Worm (Caenorhabditis elegans): ENCODE measurements around the gene F43C11.8.

Gene F43C11.8

ce11 chrII:2322857-2323518, 9.3 kb upstream of the F43C11.8 start, which contains the start of the genes ZK1240.6 and ZK1240.2:
ZK1240.6 (minus strand) TSS chrII:2322907.
ZK1240.2 (plus strand) TSS chrII:2323376.
- no peak for TF ChIP-seq ztf-11 (tag; optimal IDR thresholded peaks at IDR 0.05)
- TF ChIP-seq sem-2 (GFP tag; optimal IDR thresholded peaks at IDR 0.05): no peak
- TF ChIP-seq ham-2 (GFP tag; optimal IDR thresholded peaks at IDR 0.05): no peak
- no peak for TF ChIP-seq sptf-1 (tag; optimal IDR thresholded peaks at IDR 0.05)
- TF ChIP-seq drap-1 (GFP tag; optimal IDR thresholded peaks at IDR 0.05): no peak
- TF ChIP-seq nhr-28 (tag; optimal IDR thresholded peaks at IDR 0.05): no peak
- TF ChIP-seq lin-13 (tag; optimal IDR thresholded peaks at IDR 0.05): no peak
- TF ChIP-seq nhr-2 (tag; optimal IDR thresholded peaks at IDR 0.05): no peak
- TF ChIP-seq mep-1 (tag; optimal IDR thresholded peaks at IDR 0.05): no peak
- no peak for TF ChIP-seq hlh-1 (tag; optimal IDR thresholded peaks at IDR 0.05)
- TF ChIP-seq bed-3 (GFP tag; optimal IDR thresholded peaks at IDR 0.05): no peak
- TF ChIP-seq ces-1 (GFP tag; optimal IDR thresholded peaks at IDR 0.05): no peak
- TF ChIP-seq tbx-8 (GFP tag; optimal IDR thresholded peaks at IDR 0.05): no peak
- no peak for TF ChIP-seq nhr-237 (tag; optimal IDR thresholded peaks at IDR 0.05)
- no peak for TF ChIP-seq pha-4 (tag; optimal IDR thresholded peaks at IDR 0.05)
- TF ChIP-seq elt-1 (tag; optimal IDR thresholded peaks at IDR 0.05; ENCODE audit: borderline replicate concordance, insufficient read depth): no peak
- TF ChIP-seq zip-8 (tag; optimal IDR thresholded peaks at IDR 0.05): no peak
- TF ChIP-seq snpc-4 (tag; optimal IDR thresholded peaks at IDR 0.05): no peak
- TF ChIP-seq cnd-1 (tag; optimal IDR thresholded peaks at IDR 0.05): no peak

- no peak for TF ChIP-seq lsy-2 (tag; optimal IDR thresholded peaks at IDR 0.05)
- TF ChIP-seq nhr-28 (tag; optimal IDR thresholded peaks at IDR 0.05): no peak
- TF ChIP-seq tbx-8 (GFP tag; optimal IDR thresholded peaks at IDR 0.05): no peak
- no peak for TF ChIP-seq nhr-237 (tag; optimal IDR thresholded peaks at IDR 0.05)
These were observed 7.4 kb upstream of the F43C11.8 start, which contains the start of gene ZK1240.11 for ce11 chrII:2324956-2325355. ZK1240.11 (plus strand) TSS chrII:2325256.

- TF ChIP-seq zip-8 (tag; optimal IDR thresholded peaks at IDR 0.05): no peak
- TF ChIP-seq cnd-1 (tag; optimal IDR thresholded peaks at IDR 0.05): no peak
- TF ChIP-seq nhr-237 (tag; optimal IDR thresholded peaks at IDR 0.05): no peak
- no peak for TF ChIP-seq blmp-1 (tag; optimal IDR thresholded peaks at IDR 0.05)
- no peak for TF ChIP-seq mep-1 (tag; optimal IDR thresholded peaks at IDR 0.05)
- TF ChIP-seq tbx-8 (GFP tag; optimal IDR thresholded peaks at IDR 0.05): no peak
- no peak for TF ChIP-seq unc-62 (GFP tag; optimal IDR thresholded peaks at IDR 0.05)
- no peak for TF ChIP-seq elt-1 (tag; optimal IDR thresholded peaks at IDR 0.05; ENCODE audit: borderline replicate concordance, insufficient read depth)
- TF ChIP-seq mab-5 (tag; optimal IDR thresholded peaks at IDR 0.05): no peak
- TF ChIP-seq nhr-76 (tag; optimal IDR thresholded peaks at IDR 0.05): no peak
- TF ChIP-seq unc-120 (tag; optimal IDR thresholded peaks at IDR 0.05; ENCODE audit: poor library complexity, severe bottlenecking): no peak
These were observed 3.3 kb upstream of the F43C11.8 start, which contains the start of the genes ZK1240.8 and ZK1240.1 for ce11 chrII:2328963-2329442. ZK1240.8 (minus strand) TSS chrII:2329063. ZK1240.1 (plus strand) TSS chrII:2329392.

ce11 chrII:2330462-2330861, 1.9 kb upstream of the F43C11.8 start:
- TF ChIP-seq ceh-83 (GFP tag; optimal IDR thresholded peaks at IDR 0.05): peak; percentile 37
- no peak for TF ChIP-seq lsy-2 (tag; optimal IDR thresholded peaks at IDR 0.05)

ce11 chrII:2335572-2335971, 3.3 kb downstream of the F43C11.8 start, which contains the start of gene F43C11.7:
F43C11.7 (plus strand) TSS chrII:2335897.
- TF ChIP-seq ham-2 (GFP tag; optimal IDR thresholded peaks at IDR 0.05) (no peak), zip-8 (tag; optimal IDR thresholded peaks at IDR 0.05) (peak; percentile 98)

ce11 chrII:2336177-2336576, 3.9 kb downstream of the F43C11.8 start:
- TF ChIP-seq ceh-83 (GFP tag; optimal IDR thresholded peaks at IDR 0.05) (no peak), sem-2 (GFP tag; optimal IDR thresholded peaks at IDR 0.05) (no peak), lin-13 (tag; optimal IDR thresholded peaks at IDR 0.05) (no peak), snpc-4 (tag; optimal IDR thresholded peaks at IDR 0.05) (no peak), elt-3 (tag; optimal IDR thresholded peaks at IDR 0.05) (no peak), ham-2 (GFP tag; optimal IDR thresholded peaks at IDR 0.05) (peak; percentile 12), bed-3 (GFP tag; optimal IDR thresholded peaks at IDR 0.05) (no peak), M03D4.4 (tag; optimal IDR thresholded peaks at IDR 0.05) (no peak)

All from whole organism, mixed stage, embryonic.